Worm (Caenorhabditis elegans) whole organism, dauer: ENCODE data around the gene ttr-26.

Experiments used
- unc-62 ChIP-seq: sonication (generic microtip); optimal IDR thresholded peaks from 2 replicates; lab custom pipeline; 2017; ENCODE audit warnings: missing biosample characterization, missing genetic modification reagents, missing genetic modification characterization

ttr-26 gene

DNA sequence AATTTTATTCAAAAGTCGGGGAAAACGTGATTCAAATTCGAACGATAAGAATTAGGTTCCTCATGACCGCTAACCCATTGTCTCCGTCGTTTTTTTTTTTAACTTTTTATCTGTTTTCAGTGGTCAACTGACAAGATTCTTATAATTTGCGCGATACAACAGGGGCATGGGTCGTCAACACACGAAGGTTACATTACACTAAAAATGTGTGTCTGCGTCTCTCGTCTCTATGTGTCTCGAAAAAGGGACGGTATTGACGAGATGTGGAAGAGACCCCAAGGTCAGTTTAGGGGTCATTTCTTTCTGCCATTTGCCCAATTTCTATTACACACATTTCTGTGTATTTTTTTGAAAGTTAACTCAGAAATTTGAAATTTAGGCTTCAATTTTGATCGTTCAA lies 9.4 kb upstream of the ttr-26 start:
- TF ChIP-seq unc-62 (GFP tag; lab: Kevin White, UChicago) = no peak

DNA sequence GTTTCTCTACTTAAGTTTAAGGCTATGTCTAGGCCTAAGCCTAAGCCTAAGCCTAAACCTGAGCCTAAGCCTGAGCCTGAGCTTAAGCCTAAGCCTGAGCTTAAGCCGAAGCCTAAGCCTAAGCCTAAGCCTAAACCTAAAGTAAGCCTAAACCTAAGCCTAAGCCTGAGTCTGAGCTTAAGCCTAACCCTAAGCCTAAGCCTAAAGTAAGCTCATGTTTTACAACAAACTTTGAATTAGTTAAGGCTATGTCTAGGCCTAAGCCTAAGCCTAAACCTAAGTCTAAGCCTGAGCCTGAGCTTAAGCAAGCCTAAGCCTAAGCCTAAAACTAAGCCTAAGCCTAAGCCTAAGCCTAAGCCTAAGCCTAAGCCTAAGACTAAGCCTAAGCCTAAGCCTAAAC lies 5.5 kb upstream of the ttr-26 start:
- no peak for TF ChIP-seq unc-62 (GFP tag; lab: Kevin White, UChicago)

DNA sequence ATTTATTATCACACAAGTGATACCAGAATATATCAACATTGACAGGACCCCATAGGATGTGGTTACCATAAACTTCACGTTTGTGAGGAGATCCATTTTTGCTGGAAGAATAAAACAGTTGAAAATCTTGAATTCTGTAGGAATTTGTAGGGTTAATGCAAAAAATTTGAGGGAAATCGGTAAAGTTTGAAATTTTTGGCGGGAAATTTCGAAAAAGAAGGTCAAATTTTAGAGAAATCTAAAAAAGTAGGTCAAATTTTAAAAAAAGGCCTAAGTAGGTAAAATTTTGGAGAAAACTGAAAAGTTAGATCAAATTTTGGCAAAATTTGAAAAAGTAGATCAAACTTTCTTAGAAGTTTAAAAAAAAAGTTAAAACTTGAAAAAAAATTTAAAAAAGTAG lies 4.7 kb upstream of the ttr-26 start, which contains the start of gene srg-34:
TSS of gene srg-34 (minus strand) at position 101 of the 400 bp plus-strand sequence.
- TF ChIP-seq unc-62 (GFP tag; lab: Kevin White, UChicago) = no peak

DNA sequence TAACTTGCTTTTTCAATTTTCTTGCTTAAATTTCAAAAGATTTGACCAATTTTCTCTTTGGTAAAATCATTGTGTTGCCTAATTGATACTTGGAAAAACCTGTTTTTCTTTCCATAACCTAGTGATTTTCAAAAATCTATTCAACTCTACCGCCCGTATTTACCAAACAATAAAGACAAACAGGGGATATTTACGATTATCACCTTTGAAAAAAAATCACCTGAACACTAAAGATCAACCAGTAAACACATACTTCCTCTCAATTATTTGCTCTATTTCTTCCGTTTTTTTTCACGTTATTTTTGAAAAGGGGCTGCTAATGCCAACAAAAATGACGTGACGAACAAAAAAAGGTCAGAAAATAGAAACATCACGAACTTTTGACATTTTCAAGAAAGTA lies 856 bp upstream of the ttr-26 start:
- no peak for TF ChIP-seq unc-62 (GFP tag; lab: Kevin White, UChicago)

DNA sequence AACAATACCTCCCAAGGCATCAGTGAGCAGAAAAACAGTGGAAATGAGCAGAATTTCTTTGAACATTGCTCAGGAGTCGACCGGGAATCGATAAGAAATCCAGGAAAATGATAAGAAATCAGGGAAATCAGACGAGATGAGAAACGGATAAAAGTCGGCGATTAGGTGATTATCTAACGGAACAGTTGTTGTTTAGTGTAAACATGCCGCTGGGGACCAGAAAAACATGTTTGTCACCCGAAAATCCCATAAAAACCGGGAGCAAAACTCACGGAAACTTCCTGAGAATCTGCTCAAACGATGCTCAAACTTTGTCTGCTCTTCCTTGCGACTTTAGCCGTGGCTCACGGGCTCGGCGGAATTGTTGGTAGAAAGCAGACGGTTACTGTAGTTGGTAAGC lies 3.6 kb downstream of the ttr-26 start, which contains the start of the genes ttr-24 and ttr-25:
TSS of gene ttr-24 (minus strand) at position 156 of the 400 bp plus-strand sequence.
TSS of gene ttr-25 (plus strand) at position 227 of the 400 bp plus-strand sequence.
- no peak for TF ChIP-seq unc-62 (GFP tag; lab: Kevin White, UChicago)

DNA sequence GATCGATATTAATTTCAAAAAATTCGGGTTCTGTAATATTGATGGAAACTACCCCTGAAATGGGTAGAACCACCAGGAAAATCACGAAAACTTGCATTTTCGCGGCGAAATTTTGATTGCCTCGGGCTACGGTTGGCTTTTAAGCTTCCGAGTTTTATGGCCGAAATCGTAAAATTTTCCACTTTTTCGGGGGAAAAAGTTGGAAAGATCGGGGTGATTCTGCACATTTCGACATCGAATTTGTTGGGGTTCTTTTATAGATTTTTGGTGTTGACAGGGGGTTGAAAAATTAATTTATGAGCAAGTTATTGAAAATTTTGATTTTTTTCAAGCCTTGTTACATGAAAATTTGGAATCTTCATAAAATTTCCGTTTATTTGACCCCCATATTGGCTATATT lies 6.3 kb downstream of the ttr-26 start, which contains the start of gene Y51A2D.8:
TSS of gene Y51A2D.8 (minus strand) at position 101 of the 400 bp plus-strand sequence.
- no peak for TF ChIP-seq unc-62 (GFP tag; lab: Kevin White, UChicago)

DNA sequence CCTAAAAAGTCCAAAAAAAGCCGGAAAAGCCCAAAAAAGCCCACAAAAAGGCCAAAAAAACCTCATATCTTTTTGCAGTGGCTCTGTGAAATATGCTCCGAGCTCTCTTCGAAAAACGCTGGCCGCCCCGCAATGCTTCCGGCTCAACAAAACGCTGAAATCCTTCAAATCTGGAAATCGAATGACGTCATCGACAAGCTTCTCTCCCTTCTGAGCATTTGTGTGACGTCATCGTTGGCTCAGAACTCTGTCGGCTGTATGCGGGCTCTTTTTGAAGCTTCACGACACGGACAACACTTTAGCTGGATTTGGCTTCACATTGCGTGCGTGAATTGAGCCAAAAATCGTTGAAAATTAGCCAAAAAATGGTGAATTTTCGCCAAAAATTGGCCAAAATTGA lies 24.1 kb downstream of the ttr-26 start:
- TF ChIP-seq unc-62 (GFP tag; lab: Kevin White, UChicago) = no peak

DNA sequence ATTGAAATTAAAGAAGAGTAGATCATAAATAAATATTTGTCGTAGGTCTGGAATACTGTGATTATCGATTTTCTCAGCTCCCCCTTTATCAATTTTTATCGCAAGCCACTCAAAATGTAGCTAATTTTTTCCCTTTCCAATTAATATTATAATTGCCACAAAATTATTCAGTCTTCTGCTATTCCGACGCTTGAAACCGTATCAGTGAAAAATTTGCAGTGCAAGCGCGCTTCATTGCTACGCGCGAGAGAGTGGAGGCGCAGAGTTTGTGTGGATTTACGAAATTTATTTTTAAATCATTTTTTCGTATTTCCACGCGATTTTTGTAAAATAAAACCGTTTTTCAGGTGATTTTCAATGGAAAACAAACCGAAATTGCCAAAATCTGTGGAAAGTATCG lies 26.5 kb downstream of the ttr-26 start, which contains the start of gene ints-5:
TSS of gene ints-5 (plus strand) at position 348 of the 400 bp plus-strand sequence.
- TF ChIP-seq unc-62 (GFP tag; lab: Kevin White, UChicago) = no peak

DNA sequence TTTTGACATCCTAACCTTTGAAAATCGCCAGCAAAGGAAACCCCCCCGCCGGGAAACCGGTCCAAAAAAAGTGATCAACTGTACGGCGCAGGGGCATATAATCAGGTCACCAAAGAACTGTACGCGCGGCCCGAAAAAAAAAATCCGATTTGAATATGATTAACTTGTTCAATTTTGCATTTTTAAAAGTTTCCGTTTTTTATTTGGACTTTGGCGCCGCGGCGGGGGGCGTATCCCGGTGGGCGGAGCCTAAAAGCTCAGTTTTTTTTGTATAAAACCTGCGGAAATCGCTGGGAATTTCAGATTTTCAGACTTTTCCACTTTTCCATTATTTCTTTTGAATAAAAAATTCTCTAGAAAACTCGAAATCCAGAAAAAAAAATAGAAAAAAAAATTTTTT lies 35.6 kb downstream of the ttr-26 start, which contains the start of gene hmit-1.2:
TSS of gene hmit-1.2 (plus strand) at position 301 of the 400 bp plus-strand sequence.
- TF ChIP-seq unc-62 (GFP tag; lab: Kevin White, UChicago) = no peak

DNA sequence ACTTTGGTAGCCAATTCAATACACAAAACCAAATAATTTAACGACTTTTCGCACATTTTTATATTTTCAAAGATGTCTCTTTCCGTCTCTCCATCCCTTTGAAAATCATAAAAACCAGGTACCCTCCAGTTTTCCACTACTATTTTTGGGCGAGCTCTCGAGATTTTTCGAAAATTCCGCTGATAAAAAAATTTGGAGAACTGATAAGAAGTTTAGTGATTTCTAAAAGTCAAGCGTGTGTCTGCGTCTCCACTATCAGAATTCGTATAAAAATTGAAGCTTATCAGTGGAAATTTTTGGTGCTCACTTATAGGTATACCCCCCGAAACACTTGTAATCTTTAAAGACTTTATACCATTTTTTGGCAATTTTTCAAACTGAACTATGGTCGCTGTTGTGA lies 43.6 kb downstream of the ttr-26 start, which contains the start of gene hmit-1.1:
TSS of gene hmit-1.1 (plus strand) at position 294 of the 400 bp plus-strand sequence.
- no peak for TF ChIP-seq unc-62 (GFP tag; lab: Kevin White, UChicago)

DNA sequence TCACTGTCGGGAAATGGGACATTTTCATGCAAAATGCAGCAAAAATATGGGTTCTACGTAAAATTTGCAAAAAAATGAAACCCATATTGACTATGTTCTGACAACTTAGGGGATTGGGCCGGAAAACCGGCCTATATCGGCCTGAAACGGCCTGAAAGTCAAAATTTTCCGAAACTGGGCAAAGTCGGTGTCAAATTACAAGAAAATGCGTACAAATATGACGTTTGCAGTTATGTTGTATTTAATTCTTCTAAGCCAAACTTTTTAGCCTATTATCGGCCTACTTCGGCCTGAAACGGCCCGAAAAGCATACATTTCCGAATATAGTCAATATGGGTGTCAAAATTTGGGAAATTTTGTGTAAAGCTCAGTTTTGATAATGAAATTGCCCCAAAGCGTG lies 48.2 kb downstream of the ttr-26 start:
- TF ChIP-seq unc-62 (GFP tag; lab: Kevin White, UChicago) = no peak
